Worm (Caenorhabditis elegans) whole organism, mixed stage, embryonic: ENCODE data around the gene C55B6.4.

ENCODE experiments used
- M03D4.4 ChIP-seq: sonication (generic microtip); optimal IDR thresholded peaks from 2 replicates; lab custom pipeline; 2017; ENCODE audit warnings: mild to moderate bottlenecking, missing genetic modification characterization, missing compliant biosample characterization
- blmp-1 ChIP-seq: fragments of 150-350 bp; optimal IDR thresholded peaks from 2 replicates; lab custom pipeline; 2014; ENCODE audit warnings: missing biosample characterization, missing genetic modification characterization
- ceh-39 ChIP-seq: fragments of 150-350 bp; optimal IDR thresholded peaks from 2 replicates; lab custom pipeline; 2014; ENCODE audit warnings: missing biosample characterization, missing genetic modification characterization
- ceh-83 ChIP-seq: fragments of 200-800 bp; sonication (Bioruptor generic); optimal IDR thresholded peaks from 2 replicates; lab custom pipeline; 2018; ENCODE audit warnings: mild to moderate bottlenecking, missing genetic modification characterization, missing compliant biosample characterization
- ces-1 ChIP-seq: fragments of 150-350 bp; optimal IDR thresholded peaks from 2 replicates; lab custom pipeline; 2014; ENCODE audit warnings: missing biosample characterization, missing genetic modification reagents, missing genetic modification characterization
- cnd-1 ChIP-seq: fragments of 200-800 bp; sonication (Bioruptor generic); optimal IDR thresholded peaks from 2 replicates; lab custom pipeline; 2018; ENCODE audit warnings: mild to moderate bottlenecking, missing genetic modification characterization, missing compliant biosample characterization
- drap-1 ChIP-seq: fragments of 200-800 bp; sonication (Bioruptor generic); optimal IDR thresholded peaks from 3 replicates; lab custom pipeline; 2018; ENCODE audit warnings: mild to moderate bottlenecking, missing genetic modification characterization, missing compliant biosample characterization
- elt-1 ChIP-seq: sonication (generic microtip); optimal IDR thresholded peaks from 2 replicates; lab custom pipeline; 2017; ENCODE audit warnings: missing genetic modification characterization, mild to moderate bottlenecking, missing compliant biosample characterization, antibody characterized with exemption, moderate library complexity, borderline replicate concordance; ENCODE audit not compliant: insufficient read depth
- elt-3 ChIP-seq: fragments of 150-350 bp; optimal IDR thresholded peaks from 2 replicates; lab custom pipeline; 2014; ENCODE audit warnings: missing biosample characterization, missing genetic modification characterization
- flh-1 ChIP-seq: fragments of 200-800 bp; sonication (Bioruptor generic); optimal IDR thresholded peaks from 2 replicates; lab custom pipeline; 2018; ENCODE audit warnings: mild to moderate bottlenecking, missing genetic modification characterization, moderate library complexity, missing compliant biosample characterization
- ham-2 ChIP-seq: fragments of 200-800 bp; sonication (Bioruptor generic); optimal IDR thresholded peaks from 2 replicates; lab custom pipeline; 2018; ENCODE audit warnings: mild to moderate bottlenecking, missing genetic modification characterization, missing compliant biosample characterization
- hlh-1 ChIP-seq: fragments of 150-350 bp; optimal IDR thresholded peaks from 2 replicates; lab custom pipeline; 2014; ENCODE audit warnings: missing biosample characterization, missing genetic modification reagents, missing genetic modification characterization
- lin-32 ChIP-seq: fragments of 200-800 bp; sonication (Bioruptor generic); optimal IDR thresholded peaks from 2 replicates; lab custom pipeline; 2018; ENCODE audit warnings: mild to moderate bottlenecking, missing genetic modification characterization, missing compliant biosample characterization
- lsy-2 ChIP-seq: fragments of 150-350 bp; optimal IDR thresholded peaks from 2 replicates; lab custom pipeline; 2014; ENCODE audit warnings: missing biosample characterization, missing genetic modification characterization
- mab-5 ChIP-seq: fragments of 150-350 bp; optimal IDR thresholded peaks from 2 replicates; lab custom pipeline; 2014; ENCODE audit warnings: missing biosample characterization, missing genetic modification characterization
- mep-1 ChIP-seq: fragments of 150-350 bp; optimal IDR thresholded peaks from 2 replicates; lab custom pipeline; 2017; ENCODE audit warnings: missing biosample characterization, missing genetic modification reagents, missing genetic modification characterization, inconsistent platforms
- mls-2 ChIP-seq: sonication (generic microtip); optimal IDR thresholded peaks from 2 replicates; lab custom pipeline; 2016; ENCODE audit warnings: mild to moderate bottlenecking, missing genetic modification characterization, moderate library complexity, missing compliant biosample characterization
- nhr-12 ChIP-seq: fragments of 150-350 bp; optimal IDR thresholded peaks from 2 replicates; lab custom pipeline; 2014; ENCODE audit warnings: missing biosample characterization, missing genetic modification characterization
- nhr-2 ChIP-seq: fragments of 150-350 bp; optimal IDR thresholded peaks from 2 replicates; lab custom pipeline; 2014; ENCODE audit warnings: missing biosample characterization, missing genetic modification characterization
- nhr-237 ChIP-seq: fragments of 150-350 bp; optimal IDR thresholded peaks from 2 replicates; lab custom pipeline; 2014; ENCODE audit warnings: missing biosample characterization, missing genetic modification characterization
- nhr-28 ChIP-seq: fragments of 150-350 bp; optimal IDR thresholded peaks from 2 replicates; lab custom pipeline; 2014; ENCODE audit warnings: missing biosample characterization, missing genetic modification characterization
- nhr-76 ChIP-seq: sonication (generic microtip); optimal IDR thresholded peaks from 2 replicates; lab custom pipeline; 2017; ENCODE audit warnings: missing biosample characterization, missing genetic modification characterization
- pha-4 ChIP-seq: fragments of 150-350 bp; optimal IDR thresholded peaks from 2 replicates; lab custom pipeline; 2018; ENCODE audit warnings: missing biosample characterization, missing genetic modification reagents, missing genetic modification characterization
- sem-2 ChIP-seq: fragments of 200-800 bp; sonication (Bioruptor generic); optimal IDR thresholded peaks from 2 replicates; lab custom pipeline; 2018; ENCODE audit warnings: mild to moderate bottlenecking, missing genetic modification characterization, missing compliant biosample characterization
- sptf-1 ChIP-seq: sonication (generic microtip); optimal IDR thresholded peaks from 2 replicates; lab custom pipeline; 2017; ENCODE audit warnings: mild to moderate bottlenecking, missing genetic modification characterization, moderate library complexity, missing compliant biosample characterization
- tbx-8 ChIP-seq: fragments of 200-800 bp; sonication (Bioruptor generic); optimal IDR thresholded peaks from 2 replicates; lab custom pipeline; 2018; ENCODE audit warnings: mild to moderate bottlenecking, missing genetic modification characterization, moderate library complexity, missing compliant biosample characterization
- unc-120 ChIP-seq: sonication (generic microtip); optimal IDR thresholded peaks from 2 replicates; lab custom pipeline; 2017; ENCODE audit warnings: missing genetic modification characterization, missing compliant biosample characterization; ENCODE audit not compliant: poor library complexity, severe bottlenecking
- unc-39 ChIP-seq: fragments of 150-350 bp; optimal IDR thresholded peaks from 2 replicates; lab custom pipeline; 2014; ENCODE audit warnings: missing biosample characterization, missing genetic modification characterization
- unc-62 ChIP-seq: fragments of 150-350 bp; optimal IDR thresholded peaks from 2 replicates; lab custom pipeline; 2014; ENCODE audit warnings: missing biosample characterization, missing genetic modification reagents, missing genetic modification characterization
- zip-8 ChIP-seq: fragments of 150-350 bp; optimal IDR thresholded peaks from 2 replicates; lab custom pipeline; 2014; ENCODE audit warnings: missing biosample characterization, missing genetic modification characterization
- ztf-11 ChIP-seq: fragments of 150-350 bp; optimal IDR thresholded peaks from 2 replicates; lab custom pipeline; 2014; ENCODE audit warnings: missing biosample characterization, missing genetic modification characterization

C55B6.4 gene

DNA sequence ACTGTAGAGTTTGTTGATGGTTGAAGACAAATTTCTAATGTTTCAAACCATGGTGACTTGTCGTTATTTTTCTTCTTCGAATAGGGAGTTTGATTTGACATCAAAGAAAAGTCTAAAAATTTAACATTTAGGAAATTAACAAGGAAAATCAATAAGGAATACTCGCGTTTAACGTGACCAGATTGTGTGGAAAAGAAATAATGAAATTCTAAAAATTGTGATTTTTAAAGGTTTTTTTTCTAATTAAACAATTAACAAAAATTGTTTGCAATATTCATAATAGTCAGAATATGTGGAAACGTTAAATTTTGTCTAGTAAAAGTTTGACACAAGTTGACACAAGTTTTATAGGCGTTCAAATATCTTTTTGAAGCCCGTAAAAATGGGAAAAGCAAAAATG lies at the start of gene C55B6.4:
TSS of gene C55B6.4 (minus strand) at position 101 of the 400 bp plus-strand sequence.
- no peak for TF ChIP-seq flh-1
- TF ChIP-seq zip-8 (tag; lab: Kevin White, UChicago), result no peak
- TF ChIP-seq mab-5 (tag; lab: Kevin White, UChicago), result no peak
- TF ChIP-seq M03D4.4 (tag; lab: Kevin White, UChicago), result no peak
- TF ChIP-seq sptf-1 (tag; lab: Kevin White, UChicago), result no peak
- TF ChIP-seq drap-1 (GFP tag; lab: Kevin White, UChicago), result no peak
- no peak for TF ChIP-seq elt-3 (tag; lab: Kevin White, UChicago)
- TF ChIP-seq cnd-1 (tag; lab: Kevin White, UChicago), result no peak
- no peak for TF ChIP-seq nhr-2 (tag; lab: Kevin White, UChicago)
- TF ChIP-seq hlh-1, result no peak
- TF ChIP-seq ces-1 (GFP tag; lab: Kevin White, UChicago), result no peak
- TF ChIP-seq ceh-39 (tag; lab: Kevin White, UChicago), result no peak
- TF ChIP-seq ham-2 (GFP tag; lab: Kevin White, UChicago), result no peak

ce11 chrX:7236717-7237116 lies 49.2 kb upstream of the C55B6.4 start:
- TF ChIP-seq mls-2 (tag; lab: Kevin White, UChicago), result no peak
- no peak for TF ChIP-seq sem-2 (GFP tag; lab: Kevin White, UChicago)
- peak; percentile 90 for TF ChIP-seq cnd-1 (tag; lab: Kevin White, UChicago)
- TF ChIP-seq flh-1, result no peak
- TF ChIP-seq zip-8 (tag; lab: Kevin White, UChicago), result no peak
- TF ChIP-seq drap-1 (GFP tag; lab: Kevin White, UChicago), result no peak
- peak; percentile 50 for TF ChIP-seq unc-62
- peak; percentile 93 for TF ChIP-seq hlh-1
- TF ChIP-seq lin-32, result peak; percentile 24
- TF ChIP-seq sptf-1 (tag; lab: Kevin White, UChicago), result no peak
- TF ChIP-seq mep-1 (tag; lab: Kevin White, UChicago), result no peak
- peak; percentile 87 for TF ChIP-seq unc-120 (tag; lab: Kevin White, UChicago)
- no peak for TF ChIP-seq blmp-1 (tag; lab: Kevin White, UChicago)
- TF ChIP-seq nhr-76 (tag; lab: Kevin White, UChicago), result no peak
- TF ChIP-seq lsy-2 (tag; lab: Kevin White, UChicago), result no peak

DNA sequence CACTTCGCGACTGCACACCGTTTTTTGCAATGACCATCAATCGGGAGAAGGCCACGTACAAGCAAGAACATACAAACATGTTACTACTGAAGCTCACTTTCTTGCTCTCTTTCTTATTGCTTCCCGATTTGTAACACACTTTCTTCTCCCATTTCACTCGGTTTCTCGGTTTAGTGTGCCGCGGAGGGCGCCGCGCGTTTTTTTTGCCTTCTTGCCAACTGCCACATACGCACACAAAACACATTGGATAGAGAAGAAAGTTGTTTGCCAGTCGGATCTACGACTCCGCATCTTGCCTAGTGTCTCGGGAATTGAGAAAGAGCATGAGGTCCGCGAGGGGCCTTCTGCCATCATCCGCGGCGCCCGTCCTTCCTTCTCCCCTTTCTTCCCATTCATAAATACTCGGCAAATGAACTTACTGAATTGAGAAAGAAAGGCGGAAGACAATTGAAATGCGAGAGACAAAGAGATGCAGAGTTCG lies 47.3 kb upstream of the C55B6.4 start:
- no peak for TF ChIP-seq blmp-1 (tag; lab: Kevin White, UChicago)
- TF ChIP-seq lsy-2 (tag; lab: Kevin White, UChicago), result no peak
- no peak for TF ChIP-seq ztf-11 (tag; lab: Kevin White, UChicago)
- no peak for TF ChIP-seq nhr-237 (tag; lab: Kevin White, UChicago)
- no peak for TF ChIP-seq nhr-76 (tag; lab: Kevin White, UChicago)
- TF ChIP-seq pha-4 (tag; lab: Kevin White, UChicago), result no peak
- no peak for TF ChIP-seq mls-2 (tag; lab: Kevin White, UChicago)
- peak; percentile 45 for TF ChIP-seq unc-39 (tag; lab: Kevin White, UChicago)
- TF ChIP-seq zip-8 (tag; lab: Kevin White, UChicago), result no peak
- TF ChIP-seq M03D4.4 (tag; lab: Kevin White, UChicago), result no peak
- TF ChIP-seq unc-120 (tag; lab: Kevin White, UChicago), result peak; percentile 78
- no peak for TF ChIP-seq flh-1
- TF ChIP-seq mep-1 (tag; lab: Kevin White, UChicago), result peak; percentile 13
- TF ChIP-seq hlh-1, result peak; percentile 27
- TF ChIP-seq lin-32, result no peak
- TF ChIP-seq ces-1 (GFP tag; lab: Kevin White, UChicago), result peak; percentile 81
- TF ChIP-seq ceh-39 (tag; lab: Kevin White, UChicago), result no peak
- no peak for TF ChIP-seq nhr-28

DNA sequence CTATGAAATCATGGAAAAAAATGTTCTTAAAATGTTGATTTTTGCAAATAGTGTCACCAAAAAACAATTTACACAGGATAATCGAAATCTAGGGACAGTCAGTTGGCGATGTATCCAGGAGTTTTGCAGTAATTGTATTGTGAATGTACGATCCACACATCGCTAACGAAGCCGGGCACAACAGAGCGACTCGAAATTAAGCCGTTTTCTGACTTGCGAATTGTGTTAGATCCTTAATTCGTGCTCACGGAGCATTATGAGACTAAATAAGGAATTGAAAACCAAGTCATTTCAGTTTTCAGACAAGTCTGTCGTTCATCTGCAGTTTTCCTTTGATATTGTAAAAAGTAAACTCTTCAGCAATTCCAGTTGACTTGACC lies 46.6 kb upstream of the C55B6.4 start:
- TF ChIP-seq sptf-1 (tag; lab: Kevin White, UChicago) (no peak), flh-1 (no peak), tbx-8 (GFP tag; lab: Kevin White, UChicago) (no peak), ham-2 (GFP tag; lab: Kevin White, UChicago) (no peak), mls-2 (tag; lab: Kevin White, UChicago) (no peak), nhr-12 (tag; lab: Kevin White, UChicago) (no peak), unc-62 (no peak), nhr-237 (tag; lab: Kevin White, UChicago) (no peak), cnd-1 (tag; lab: Kevin White, UChicago) (no peak), pha-4 (tag; lab: Kevin White, UChicago) (no peak), ces-1 (GFP tag; lab: Kevin White, UChicago) (no peak), elt-1 (tag; lab: Kevin White, UChicago) (no peak), ceh-83 (GFP tag; lab: Kevin White, UChicago) (no peak), zip-8 (tag; lab: Kevin White, UChicago) (no peak), mep-1 (tag; lab: Kevin White, UChicago) (no peak), drap-1 (GFP tag; lab: Kevin White, UChicago) (no peak), nhr-2 (tag; lab: Kevin White, UChicago) (no peak), lin-32 (no peak), unc-120 (tag; lab: Kevin White, UChicago) (no peak), nhr-28 (no peak)
